Worm (Caenorhabditis elegans): Measurements from ENCODE around the gene Y50E8A.2.

Y50E8A.2 gene

DNA sequence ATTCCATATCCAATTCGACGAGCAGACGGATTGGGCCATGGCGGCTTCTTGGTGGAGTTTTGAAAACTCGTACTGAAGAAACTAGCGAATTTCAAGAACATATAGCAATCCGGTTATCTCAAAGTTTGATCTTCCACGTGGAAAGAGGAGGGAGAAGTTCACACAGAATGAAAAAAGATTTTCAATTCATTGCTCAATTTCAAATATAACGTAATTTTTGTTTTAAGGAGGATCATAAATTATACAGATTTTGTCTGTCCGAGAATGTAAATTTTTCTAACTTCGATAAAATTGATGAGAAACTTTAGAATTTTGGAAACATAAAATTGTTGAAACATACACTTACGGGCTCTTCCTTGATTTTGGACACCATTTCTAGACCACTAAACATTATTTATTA is at the start of gene Y50E8A.2:
TSS of gene Y50E8A.2 (minus strand) at position 101 of the 400 bp plus-strand sequence.
- TF ChIP-seq vab-7 (GFP tag; IDR thresholded peaks at IDR 0.05) (no peak), daf-19 (GFP tag; conservative IDR thresholded peaks at IDR 0.05) (no peak), R02D3.7 (tag; optimal IDR thresholded peaks at IDR 0.05) (no peak), hif-1 (tag; optimal IDR thresholded peaks at IDR 0.05) (no peak), F49E8.2 (tag; optimal IDR thresholded peaks at IDR 0.05; ENCODE audit: borderline replicate concordance) (no peak), ceh-20 (GFP tag; IDR thresholded peaks at IDR 0.05) (no peak), dve-1 (tag; optimal IDR thresholded peaks at IDR 0.05; ENCODE audit: insufficient read depth) (no peak), F44E2.7 (GFP tag; IDR thresholded peaks at IDR 0.05) (no peak), Y48G9A.11 (GFP tag; IDR thresholded peaks at IDR 0.05) (no peak), T26A8.4 (GFP tag; IDR thresholded peaks at IDR 0.05) (no peak), lim-7 (GFP tag; IDR thresholded peaks at IDR 0.05) (no peak), nhr-76 (tag; optimal IDR thresholded peaks at IDR 0.05) (no peak), sdz-12 (GFP tag; optimal IDR thresholded peaks at IDR 0.05) (no peak), nhr-11 (tag; optimal IDR thresholded peaks at IDR 0.05) (no peak), ztf-11 (tag; optimal IDR thresholded peaks at IDR 0.05) (no peak), dmd-9 (GFP tag; IDR thresholded peaks at IDR 0.05) (no peak), lin-29 (GFP tag; IDR thresholded peaks at IDR 0.05) (no peak), nhr-10 (tag; optimal IDR thresholded peaks at IDR 0.05) (no peak), rbr-2 (tag; optimal IDR thresholded peaks at IDR 0.05) (no peak)

DNA sequence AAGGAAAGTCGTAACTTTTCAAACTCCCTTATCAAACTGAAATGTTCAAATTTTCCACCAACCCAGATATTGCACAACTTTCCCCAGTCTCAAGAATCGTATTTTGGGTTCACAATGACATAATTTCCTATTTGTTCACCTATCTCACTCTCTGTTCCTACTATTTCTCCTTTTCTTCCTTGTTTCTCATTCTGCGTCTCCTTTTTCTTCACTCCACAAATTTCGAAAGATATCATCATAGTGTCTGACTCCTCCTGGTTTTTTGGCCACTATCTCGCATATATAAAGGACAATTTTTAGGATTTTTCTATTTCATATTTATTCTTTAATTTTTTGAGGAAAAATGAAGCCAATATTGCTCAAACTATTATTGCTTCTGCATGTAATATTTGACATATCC is 44.4 kb upstream of the Y50E8A.2 start, which contains the start of gene haf-7:
TSS of gene haf-7 (plus strand) at position 211 of the 400 bp plus-strand sequence.
- TF ChIP-seq zfp-3 (GFP tag; conservative IDR thresholded peaks at IDR 0.05) (no peak), pha-4 (GFP tag; IDR thresholded peaks at IDR 0.05) (no peak), pha-4 (tag; optimal IDR thresholded peaks at IDR 0.05) (no peak), nhr-42 (GFP tag; IDR thresholded peaks at IDR 0.05) (no peak), unc-39 (tag; optimal IDR thresholded peaks at IDR 0.05) (no peak), nhr-77 (tag; optimal IDR thresholded peaks at IDR 0.05) (peak; percentile 36), ZK546.5 (tag; optimal IDR thresholded peaks at IDR 0.05) (no peak), nhr-25 (tag; optimal IDR thresholded peaks at IDR 0.05; ENCODE audit: borderline replicate concordance, insufficient read depth) (no peak), dpl-1 (GFP tag; optimal IDR thresholded peaks at IDR 0.05) (peak; percentile 3), dve-1 (tag; optimal IDR thresholded peaks at IDR 0.05; ENCODE audit: insufficient read depth) (peak; percentile 68), lsy-2 (tag; optimal IDR thresholded peaks at IDR 0.05) (no peak), daf-8 (GFP tag; IDR thresholded peaks at IDR 0.05) (no peak), php-3 (GFP tag; IDR thresholded peaks at IDR 0.05) (no peak), lin-13 (GFP tag; optimal IDR thresholded peaks at IDR 0.05) (no peak), ZK337.2 (GFP tag; IDR thresholded peaks at IDR 0.05) (no peak), lin-38 (GFP tag; IDR thresholded peaks at IDR 0.05) (no peak), lin-15B (tag; optimal IDR thresholded peaks at IDR 0.05) (no peak), nhr-28 (tag; optimal IDR thresholded peaks at IDR 0.05) (peak; percentile 87), dmd-6 (GFP tag; IDR thresholded peaks at IDR 0.05) (peak; percentile 38; the same call in 1 of the 2 replicates), zip-2 (tag; optimal IDR thresholded peaks at IDR 0.05) (peak; percentile 40), unc-62 (GFP tag; optimal IDR thresholded peaks at IDR 0.05 in 1 of 2) (peak in 1 of 2 experiments; percentile 6), unc-62 (tag; optimal IDR thresholded peaks at IDR 0.05) (no peak), nhr-48 (tag; optimal IDR thresholded peaks at IDR 0.05) (peak; percentile 21), nhr-6 (tag; optimal IDR thresholded peaks at IDR 0.05) (peak; percentile 45), hlh-11 (tag; optimal IDR thresholded peaks at IDR 0.05) (peak; percentile 32), pqm-1 (tag; optimal IDR thresholded peaks at IDR 0.05) (peak; percentile 37), daf-16 (GFP tag; optimal IDR thresholded peaks at IDR 0.05) (no peak), daf-16 (tag; optimal IDR thresholded peaks at IDR 0.05) (peak; percentile 36)
